Fruit fly (Drosophila melanogaster) whole organism, embryonic: Measurements from ENCODE around the gene CG8159.

Experiments used
- Aef1 ChIP-seq: fragments of 200-800 bp; sonication (Bioruptor generic); IDR thresholded peaks from 3 replicates; pipeline ENCODE4 v1.3.6; 2022; ENCODE audit warnings: missing biosample characterization, missing genetic modification characterization
- Atf-2 ChIP-seq: fragments of 200-800 bp; sonication (Bioruptor generic); optimal IDR thresholded peaks from 2 replicates; lab custom pipeline; 2016; ENCODE audit warnings: missing biosample characterization, missing genetic modification characterization
- Awh ChIP-seq: fragments of 200-800 bp; sonication (Bioruptor generic); IDR thresholded peaks from 2 replicates; pipeline ENCODE4, ENCODE4 v1.3.6; 2022; ENCODE audit warnings: missing biosample characterization, missing genetic modification characterization
- CG12659 ChIP-seq: fragments of 200-800 bp; sonication (Bioruptor generic); optimal IDR thresholded peaks from 3 replicates; lab custom pipeline; 2017; ENCODE audit warnings: mild to moderate bottlenecking, missing biosample characterization, missing genetic modification reagents, missing genetic modification characterization
- CG14441 ChIP-seq: fragments of 200-800 bp; sonication (Bioruptor generic); IDR thresholded peaks from 2 replicates; pipeline ENCODE4 v1.3.6; 2022; ENCODE audit warnings: missing biosample characterization, missing genetic modification characterization
- CG16813 ChIP-seq: fragments of 200-800 bp; sonication (Bioruptor generic); IDR thresholded peaks from 3 replicates; pipeline ENCODE4 v1.3.6; 2022; ENCODE audit warnings: missing biosample characterization, missing genetic modification characterization; ENCODE audit not compliant: partially characterized antibody
- CG17361 ChIP-seq: fragments of 200-800 bp; sonication (Bioruptor generic); IDR thresholded peaks from 3 replicates; pipeline ENCODE4 v1.3.6; 2022; ENCODE audit warnings: missing biosample characterization, missing genetic modification characterization
- CG18619 ChIP-seq: fragments of 200-800 bp; sonication (Bioruptor generic); optimal IDR thresholded peaks from 3 replicates; lab custom pipeline; 2017; ENCODE audit warnings: missing biosample characterization, mild to moderate bottlenecking, missing genetic modification characterization
- CG2116 ChIP-seq: fragments of 200-800 bp; sonication (Bioruptor generic); optimal IDR thresholded peaks from 3 replicates; lab custom pipeline; 2018; ENCODE audit warnings: missing biosample characterization, mild to moderate bottlenecking, missing genetic modification characterization
- CG34224 ChIP-seq: fragments of 200-800 bp; sonication (Bioruptor generic); IDR thresholded peaks from 3 replicates; pipeline ENCODE4 v1.3.6; 2022; ENCODE audit warnings: missing biosample characterization, missing genetic modification characterization; ENCODE audit not compliant: partially characterized antibody
- CG34422 ChIP-seq: fragments of 200-800 bp; sonication (Bioruptor generic); IDR thresholded peaks from 3 replicates; pipeline ENCODE4 v1.3.6; 2022; ENCODE audit warnings: missing biosample characterization, missing genetic modification characterization
- CG4424 ChIP-seq: fragments of 200-800 bp; sonication (Bioruptor generic); optimal IDR thresholded peaks from 3 replicates; lab custom pipeline; 2016; ENCODE audit warnings: missing biosample characterization, missing genetic modification characterization
- CG8924 ChIP-seq: fragments of 200-800 bp; optimal IDR thresholded peaks from 3 replicates; lab custom pipeline; 2019; ENCODE audit warnings: missing biosample characterization, mild to moderate bottlenecking, missing genetic modification characterization, moderate library complexity
- Dek ChIP-seq: fragments of 200-800 bp; sonication (Bioruptor generic); optimal IDR thresholded peaks from 3 replicates; lab custom pipeline; 2019; ENCODE audit warnings: missing biosample characterization, mild to moderate bottlenecking, missing genetic modification characterization, moderate library complexity
- Dll ChIP-seq: fragments of 200-800 bp; sonication (Bioruptor generic); IDR thresholded peaks from 4 replicates; pipeline ENCODE4 v1.3.6; 2022; ENCODE audit warnings: missing biosample characterization, missing genetic modification characterization; ENCODE audit not compliant: partially characterized antibody
- Gsc ChIP-seq: fragments of 200-800 bp; sonication (Bioruptor generic); IDR thresholded peaks from 2 replicates; pipeline ENCODE4 v1.3.6; 2022; ENCODE audit warnings: missing biosample characterization, missing genetic modification characterization
- HLH3B ChIP-seq: fragments of 200-800 bp; sonication (Bioruptor generic); IDR thresholded peaks from 2 replicates; pipeline ENCODE4 v1.3.6; 2022; ENCODE audit warnings: missing biosample characterization, missing genetic modification characterization
- Myb ChIP-seq: fragments of 200-800 bp; sonication (Bioruptor generic); optimal IDR thresholded peaks from 2 replicates; lab custom pipeline; 2016; ENCODE audit warnings: missing biosample characterization, missing genetic modification characterization
- Poxn ChIP-seq: fragments of 200-800 bp; sonication (Bioruptor generic); IDR thresholded peaks from 2 replicates; pipeline ENCODE4 v1.3.6; 2022; ENCODE audit warnings: missing biosample characterization, missing genetic modification characterization
- Sry-δ ChIP-seq: fragments of 200-800 bp; sonication (Bioruptor generic); optimal IDR thresholded peaks from 2 replicates; lab custom pipeline; 2016; ENCODE audit warnings: missing biosample characterization, missing genetic modification characterization
- YL-1 ChIP-seq: fragments of 200-800 bp; sonication (Bioruptor generic); optimal IDR thresholded peaks from 3 replicates; lab custom pipeline; 2017; ENCODE audit warnings: missing biosample characterization, mild to moderate bottlenecking, missing genetic modification characterization
- bowl ChIP-seq: fragments of 200-800 bp; sonication (Bioruptor generic); IDR thresholded peaks from 2 replicates; pipeline ENCODE4 v1.3.6; 2022; ENCODE audit warnings: missing biosample characterization, missing genetic modification characterization
- crc ChIP-seq: fragments of 200-800 bp; sonication (Bioruptor generic); optimal IDR thresholded peaks from 2 replicates; lab custom pipeline; 2016; ENCODE audit warnings: missing biosample characterization, missing genetic modification characterization
- crol ChIP-seq: fragments of 200-800 bp; sonication (Bioruptor generic); IDR thresholded peaks from 2 replicates; pipeline ENCODE4 v1.3.6; 2022; ENCODE audit warnings: missing biosample characterization, missing genetic modification characterization
- dm ChIP-seq: fragments of 200-800 bp; sonication (Bioruptor generic); optimal IDR thresholded peaks from 3 replicates; lab custom pipeline; 2016; ENCODE audit warnings: missing biosample characterization, missing genetic modification characterization
- dmrt11E ChIP-seq: fragments of 200-800 bp; sonication (Bioruptor generic); optimal IDR thresholded peaks from 3 replicates; lab custom pipeline; 2018; ENCODE audit warnings: missing biosample characterization, mild to moderate bottlenecking, missing genetic modification characterization, moderate library complexity
- ems ChIP-seq: fragments of 200-800 bp; sonication (Bioruptor generic); optimal IDR thresholded peaks from 3 replicates; lab custom pipeline; 2016; ENCODE audit warnings: missing biosample characterization, missing genetic modification characterization
- eve ChIP-seq, 2 experiments: fragments of >200 bp; optimal IDR thresholded peaks; 2 replicates each; lab custom pipeline; 2017; ENCODE audit warnings: missing biosample characterization in 2 of 2, missing genetic modification characterization in 2 of 2
- exex ChIP-seq: fragments of 200-800 bp; sonication (Bioruptor generic); optimal IDR thresholded peaks from 4 replicates; lab custom pipeline; 2018; ENCODE audit warnings: missing biosample characterization, mild to moderate bottlenecking, missing genetic modification characterization, moderate library complexity
- fd64A ChIP-seq: fragments of 200-800 bp; sonication (Bioruptor generic); optimal IDR thresholded peaks from 3 replicates; lab custom pipeline; 2018; ENCODE audit warnings: missing biosample characterization, mild to moderate bottlenecking, missing genetic modification characterization
- her ChIP-seq: fragments of 200-800 bp; sonication (Bioruptor generic); optimal IDR thresholded peaks from 2 replicates; lab custom pipeline; 2016; ENCODE audit warnings: missing biosample characterization, missing genetic modification characterization
- kah ChIP-seq: fragments of 200-800 bp; sonication (Bioruptor generic); optimal IDR thresholded peaks from 2 replicates; lab custom pipeline; 2018; ENCODE audit warnings: missing biosample characterization, mild to moderate bottlenecking, missing genetic modification characterization
- klu ChIP-seq: fragments of 200-800 bp; sonication (Bioruptor generic); IDR thresholded peaks from 2 replicates; pipeline ENCODE4 v1.3.6; 2022; ENCODE audit warnings: missing biosample characterization, missing genetic modification characterization
- knrl ChIP-seq: fragments of 200-800 bp; sonication (Bioruptor generic); IDR thresholded peaks from 3 replicates; pipeline ENCODE4 v1.3.6; 2022; ENCODE audit warnings: missing biosample characterization, missing genetic modification characterization; ENCODE audit not compliant: partially characterized antibody
- lov ChIP-seq, 2 experiments: fragments of 200-800 bp in 1 of 2; fragments of >200 bp in 1 of 2; sonication (Bioruptor generic) in 1 of 2; IDR thresholded peaks in 1 of 2; optimal IDR thresholded peaks in 1 of 2; 2 replicates in 1 of 2; 3 replicates in 1 of 2; pipeline versions ENCODE4 v1.3.6 to Lab custom; 2017 to 2022; ENCODE audit warnings: missing biosample characterization in 1 of 2, missing genetic modification characterization in 1 of 2
- mirr ChIP-seq: fragments of 200-800 bp; sonication (Bioruptor generic); optimal IDR thresholded peaks from 3 replicates; lab custom pipeline; 2018; ENCODE audit warnings: missing biosample characterization, mild to moderate bottlenecking, missing genetic modification characterization
- pan ChIP-seq, 4 experiments: fragments of >200 bp in 3 of 4; fragments of 200-800 bp in 1 of 4; sonication (Bioruptor generic) in 1 of 4; optimal IDR thresholded peaks in 3 of 4; IDR thresholded peaks in 1 of 4; 2 replicates each; pipeline versions ENCODE4 v1.3.6 to Lab custom; 2017 to 2022; ENCODE audit warnings: missing biosample characterization in 2 of 4, missing genetic modification characterization in 2 of 4, mixed read lengths in 1 of 4
- pb ChIP-seq: fragments of 200-800 bp; sonication (Bioruptor generic); optimal IDR thresholded peaks from 3 replicates; lab custom pipeline; 2016; ENCODE audit warnings: missing biosample characterization, missing genetic modification characterization
- pum ChIP-seq: fragments of 200-800 bp; sonication (Bioruptor generic); optimal IDR thresholded peaks from 2 replicates; lab custom pipeline; 2016; ENCODE audit warnings: missing biosample characterization, missing genetic modification characterization
- sim ChIP-seq: fragments of 200-800 bp; sonication (Bioruptor generic); IDR thresholded peaks from 2 replicates; pipeline ENCODE4 v1.3.6; 2022; ENCODE audit warnings: missing biosample characterization, missing genetic modification characterization
- sima ChIP-seq: fragments of 200-800 bp; sonication (Bioruptor generic); optimal IDR thresholded peaks from 2 replicates; lab custom pipeline; 2016; ENCODE audit warnings: missing biosample characterization, missing genetic modification characterization
- sqz ChIP-seq: fragments of 200-800 bp; sonication (Bioruptor generic); optimal IDR thresholded peaks from 3 replicates; lab custom pipeline; 2018; ENCODE audit warnings: missing biosample characterization, mild to moderate bottlenecking, missing genetic modification characterization
- tll ChIP-seq, 2 experiments: fragments of 200-800 bp in 1 of 2; fragments of >200 bp in 1 of 2; sonication (Bioruptor generic) in 1 of 2; optimal IDR thresholded peaks; 2 replicates each; lab custom pipeline; 2017 to 2019; ENCODE audit warnings: missing biosample characterization in 2 of 2, missing genetic modification characterization in 2 of 2, mild to moderate bottlenecking in 1 of 2, moderate library complexity in 1 of 2
- ttk ChIP-seq: fragments of 200-800 bp; sonication (Bioruptor generic); IDR thresholded peaks from 2 replicates; pipeline ENCODE4 v2.1.2; 2022; ENCODE audit warnings: missing biosample characterization, missing genetic modification characterization
- twi ChIP-seq: fragments of 200-800 bp; optimal IDR thresholded peaks from 2 replicates; lab custom pipeline; 2019; ENCODE audit warnings: missing biosample characterization, mild to moderate bottlenecking, missing genetic modification characterization, moderate library complexity
- vnd ChIP-seq: fragments of 200-800 bp; sonication (Bioruptor generic); IDR thresholded peaks from 3 replicates; pipeline ENCODE4 v1.3.6; 2022; ENCODE audit warnings: missing biosample characterization, missing genetic modification characterization; ENCODE audit not compliant: partially characterized antibody
- zen2 ChIP-seq: fragments of 200-800 bp; sonication (Bioruptor generic); IDR thresholded peaks from 3 replicates; pipeline ENCODE4 v1.3.6; 2022; ENCODE audit warnings: missing biosample characterization, missing genetic modification characterization; ENCODE audit not compliant: partially characterized antibody

CG8159 gene

dm6 chr3R:8747134-8747870 is 20.6 kb downstream of the CG8159 start, which contains the start of the genes CG9801 and Nasp (continued):
- no peak for TF ChIP-seq Awh (GFP tag; lab: Robert Waterston, UW)
- TF ChIP-seq CG8924 (tag; lab: Kevin White, UChicago), result peak; percentile 37
- peak; percentile 20 for TF ChIP-seq kah (GFP tag; lab: Kevin White, UChicago)
- no peak; the same call in 2 of the 3 replicates for TF ChIP-seq CG17361 (GFP tag; lab: Robert Waterston, UW)
- TF ChIP-seq CG12659 (GFP tag; lab: Kevin White, UChicago), result peak; percentile 86
- TF ChIP-seq tll (GFP tag; optimal IDR thresholded peaks at IDR 0.05; lab: Kevin White, UChicago), result no peak
- TF ChIP-seq ttk (GFP tag; lab: Robert Waterston, UW), result peak; percentile 22; the same call in 1 of the 2 replicates
- TF ChIP-seq CG18619 (GFP tag; lab: Kevin White, UChicago), result no peak
- TF ChIP-seq dmrt11E, result peak; percentile 11
- TF ChIP-seq CG2116 (GFP tag; lab: Kevin White, UChicago), result peak; percentile 83
- TF ChIP-seq Atf-2 (GFP tag; lab: Kevin White, UChicago), result peak; percentile 1
- peak; percentile 75 for TF ChIP-seq CG16813 (GFP tag; lab: Robert Waterston, UW)
- TF ChIP-seq pan (optimal IDR thresholded peaks at IDR 0.05; lab: Kevin White, UChicago), result no peak
- peak in 1 of 2 experiments; percentile 35 for TF ChIP-seq pan (GFP tag; optimal IDR thresholded peaks at IDR 0.05 in 1 of 2, IDR thresholded peaks at IDR 0.05 in 1 of 2)
- TF ChIP-seq Myb (GFP tag; lab: Kevin White, UChicago), result peak; percentile 84
- no peak for TF ChIP-seq Poxn (GFP tag; lab: Robert Waterston, UW)
- peak; percentile 56; the same call in 2 of the 3 replicates for TF ChIP-seq CG34422 (GFP tag; lab: Robert Waterston, UW)
- peak; percentile 58 for TF ChIP-seq YL-1
- TF ChIP-seq lov (optimal IDR thresholded peaks at IDR 0.05; lab: Kevin White, UChicago), result no peak
- TF ChIP-seq lov (GFP tag; IDR thresholded peaks at IDR 0.05; lab: Robert Waterston, UW), result no peak
- TF ChIP-seq pum, result peak; percentile 16
- TF ChIP-seq Dek (tag; lab: Kevin White, UChicago), result peak; percentile 8
- no peak for TF ChIP-seq crc (GFP tag; lab: Kevin White, UChicago)
- no peak for TF ChIP-seq sim (GFP tag; lab: Robert Waterston, UW)
- peak; percentile 62; the same call in 2 of the 3 replicates for TF ChIP-seq vnd (GFP tag; lab: Robert Waterston, UW)
- TF ChIP-seq twi, result peak; percentile 9
- no peak for TF ChIP-seq sima (GFP tag; lab: Kevin White, UChicago)
- TF ChIP-seq klu (GFP tag; lab: Robert Waterston, UW), result no peak
- TF ChIP-seq ems (GFP tag; lab: Kevin White, UChicago), result peak; percentile 13
- TF ChIP-seq Aef1 (GFP tag; lab: Robert Waterston, UW), result no peak
- peak; percentile 30 for TF ChIP-seq mirr (GFP tag; lab: Kevin White, UChicago)
- no peak for TF ChIP-seq sqz (GFP tag; lab: Kevin White, UChicago)
- TF ChIP-seq zen2 (GFP tag; lab: Robert Waterston, UW), result 0 out of 3 replicates have a peak, but pooled peaks have one; percentile 6
- 0 out of 2 replicates have a peak, but pooled peaks have one; percentile 29 for TF ChIP-seq HLH3B
- TF ChIP-seq knrl, result peak; percentile 79
- 0 out of 2 replicates have a peak, but pooled peaks have one; percentile 21 for TF ChIP-seq CG14441 (GFP tag; lab: Robert Waterston, UW)
- TF ChIP-seq crol (GFP tag; lab: Robert Waterston, UW), result no peak
- peak; percentile 31 for TF ChIP-seq CG4424 (GFP tag; lab: Kevin White, UChicago)
- peak; percentile 61 for TF ChIP-seq CG34224 (GFP tag; lab: Robert Waterston, UW)
- peak in 1 of 2 experiments; percentile 26 for TF ChIP-seq eve (GFP tag; optimal IDR thresholded peaks at IDR 0.05; lab: Kevin White, UChicago)
- peak; percentile 76; the same call in 3 of the 4 replicates for TF ChIP-seq Dll (GFP tag; lab: Robert Waterston, UW)
- peak; percentile 35 for TF ChIP-seq dm (GFP tag; lab: Kevin White, UChicago)
- peak; percentile 83 for TF ChIP-seq Sry-δ (GFP tag; lab: Kevin White, UChicago)
- TF ChIP-seq bowl (GFP tag; lab: Robert Waterston, UW), result no peak
- no peak for TF ChIP-seq Gsc
- TF ChIP-seq her (GFP tag; lab: Kevin White, UChicago), result peak; percentile 39
- peak; percentile 39 for TF ChIP-seq pb (GFP tag; lab: Kevin White, UChicago)
- no peak for TF ChIP-seq exex (tag; lab: Kevin White, UChicago)
- TF ChIP-seq fd64A (GFP tag; lab: Kevin White, UChicago), result no peak
